Worm (Caenorhabditis elegans) whole organism, L4 larva: Measurements from ENCODE around the gene C47E8.11.
A peak's percentile ranks its signal among the peaks of the same experiment; 100 is the strongest.

Source experiments
- F44E2.7 ChIP-seq: fragments of 200-800 bp; sonication (Bioruptor generic); IDR thresholded peaks from 2 replicates; pipeline ENCODE4 v2.1.2; 2022; ENCODE audit warnings: missing genetic modification characterization, missing compliant biosample characterization
- R02D3.7 ChIP-seq: fragments of 150-350 bp; sonication (generic microtip); optimal IDR thresholded peaks from 3 replicates; lab custom pipeline; 2014; ENCODE audit warnings: missing biosample characterization, missing genetic modification characterization
- T20F7.1 ChIP-seq: fragments of 200-800 bp; sonication (Bioruptor generic); optimal IDR thresholded peaks from 2 replicates; lab custom pipeline; 2018; ENCODE audit warnings: mild to moderate bottlenecking, missing genetic modification characterization, missing compliant biosample characterization
- Y105C5A.15 ChIP-seq: fragments of 200-800 bp; sonication (Bioruptor generic); IDR thresholded peaks from 2 replicates; pipeline ENCODE4 v1.3.6; 2022; ENCODE audit warnings: missing genetic modification characterization, missing compliant biosample characterization
- ZK546.5 ChIP-seq, 2 experiments: sonication (generic microtip); optimal IDR thresholded peaks; 2 replicates each; lab custom pipeline; 2017; ENCODE audit warnings: missing biosample characterization in 2 of 2, missing genetic modification characterization in 2 of 2
- aha-1 ChIP-seq: fragments of 150-350 bp; peaks from one replicate; lab custom pipeline; 2014; ENCODE audit warnings: missing biosample characterization, missing genetic modification characterization
- ama-1 ChIP-seq: fragments of 150-350 bp; optimal IDR thresholded peaks from 2 replicates; lab custom pipeline; 2014; ENCODE audit warnings: inconsistent platforms, mixed read lengths
- arid-1 ChIP-seq: fragments of 200-800 bp; sonication (Bioruptor generic); conservative IDR thresholded peaks from 2 replicates; pipeline ENCODE4 v1.3.6; 2022; ENCODE audit warnings: missing genetic modification reagents, missing genetic modification characterization, missing compliant biosample characterization
- ces-1 ChIP-seq: fragments of 150-350 bp; sonication (generic microtip); optimal IDR thresholded peaks from 4 replicates; lab custom pipeline; 2014; ENCODE audit warnings: missing biosample characterization, missing genetic modification reagents, missing genetic modification characterization
- cey-2 ChIP-seq: sonication (generic microtip); optimal IDR thresholded peaks from 3 replicates; lab custom pipeline; 2017; ENCODE audit warnings: missing genetic modification characterization, mild to moderate bottlenecking, missing compliant biosample characterization, antibody characterized with exemption, borderline replicate concordance; ENCODE audit not compliant: insufficient read depth
- daf-12 ChIP-seq: fragments of 150-350 bp; optimal IDR thresholded peaks from 2 replicates; lab custom pipeline; 2014; ENCODE audit warnings: missing biosample characterization, missing genetic modification reagents, missing genetic modification characterization
- daf-16 ChIP-seq, 3 experiments: sonication (generic microtip); optimal IDR thresholded peaks; 2 replicates each; lab custom pipeline; 2016 to 2017; ENCODE audit warnings: missing genetic modification characterization in 3 of 3, missing genetic modification reagents in 3 of 3, mild to moderate bottlenecking in 2 of 3, missing compliant biosample characterization in 2 of 3, missing biosample characterization in 1 of 3, moderate library complexity in 1 of 3
- daf-19 ChIP-seq: fragments of 200-800 bp; sonication (Bioruptor generic); conservative IDR thresholded peaks from 2 replicates; pipeline ENCODE4 v1.3.6; 2022; ENCODE audit warnings: missing genetic modification characterization, missing compliant biosample characterization
- daf-8 ChIP-seq: fragments of 200-800 bp; sonication (Bioruptor generic); IDR thresholded peaks from 2 replicates; pipeline ENCODE4 v1.3.6; 2022; ENCODE audit warnings: missing genetic modification characterization, missing compliant biosample characterization
- dmd-6 ChIP-seq: fragments of 200-800 bp; sonication (Bioruptor generic); IDR thresholded peaks from 2 replicates; pipeline ENCODE4 v1.3.6; 2022; ENCODE audit warnings: missing genetic modification reagents, missing genetic modification characterization, missing compliant biosample characterization
- dmd-9 ChIP-seq: fragments of 200-800 bp; sonication (Bioruptor generic); IDR thresholded peaks from 2 replicates; pipeline ENCODE4 v1.3.6; 2022; ENCODE audit warnings: missing genetic modification reagents, missing genetic modification characterization, missing compliant biosample characterization
- dpl-1 ChIP-seq: fragments of 150-350 bp; optimal IDR thresholded peaks from 2 replicates; lab custom pipeline; 2014; ENCODE audit warnings: missing biosample characterization, missing genetic modification reagents, missing genetic modification characterization
- duxl-1 ChIP-seq: sonication (generic microtip); optimal IDR thresholded peaks from 2 replicates; lab custom pipeline; 2016; ENCODE audit warnings: mild to moderate bottlenecking, missing genetic modification characterization, moderate library complexity, missing compliant biosample characterization; ENCODE audit not compliant: poor library complexity
- dve-1 ChIP-seq: sonication (generic microtip); optimal IDR thresholded peaks from 2 replicates; lab custom pipeline; 2017; ENCODE audit warnings: antibody characterized with exemption, mild to moderate bottlenecking, missing genetic modification characterization, missing compliant biosample characterization; ENCODE audit not compliant: insufficient read depth
- egl-27 ChIP-seq: sonication (generic microtip); optimal IDR thresholded peaks from 3 replicates; lab custom pipeline; 2017; ENCODE audit warnings: missing biosample characterization, missing genetic modification reagents, missing genetic modification characterization
- hlh-11 ChIP-seq: fragments of 200-800 bp; sonication (Bioruptor generic); optimal IDR thresholded peaks from 2 replicates; lab custom pipeline; 2018; ENCODE audit warnings: mild to moderate bottlenecking, missing genetic modification characterization, missing compliant biosample characterization
- hlh-30 ChIP-seq: sonication (generic microtip); optimal IDR thresholded peaks from 2 replicates; lab custom pipeline; 2017; ENCODE audit warnings: antibody characterized with exemption, mild to moderate bottlenecking, missing genetic modification characterization, missing compliant biosample characterization; ENCODE audit not compliant: insufficient read depth
- lim-7 ChIP-seq: fragments of 200-800 bp; sonication (Bioruptor generic); IDR thresholded peaks from 2 replicates; pipeline ENCODE4 v1.3.6; 2022; ENCODE audit warnings: missing genetic modification characterization, missing compliant biosample characterization
- lin-29 ChIP-seq: fragments of 200-800 bp; sonication (Bioruptor generic); IDR thresholded peaks from 2 replicates; pipeline ENCODE4 v1.3.6; 2022; ENCODE audit warnings: missing genetic modification reagents, missing genetic modification characterization, missing compliant biosample characterization
- lin-38 ChIP-seq: fragments of 200-800 bp; sonication (Bioruptor generic); IDR thresholded peaks from 2 replicates; pipeline ENCODE4 v1.3.6; 2022; ENCODE audit warnings: missing genetic modification reagents, missing genetic modification characterization, missing compliant biosample characterization
- lin-39 ChIP-seq: fragments of 150-350 bp; optimal IDR thresholded peaks from 2 replicates; lab custom pipeline; 2014; ENCODE audit warnings: missing biosample characterization, missing genetic modification reagents, missing genetic modification characterization
- madf-9 ChIP-seq: fragments of 200-800 bp; sonication (Bioruptor generic); conservative IDR thresholded peaks from 2 replicates; pipeline ENCODE4 v1.3.6; 2022; ENCODE audit warnings: missing genetic modification reagents, missing genetic modification characterization, missing compliant biosample characterization
- mdt-29 ChIP-seq: fragments of 200-800 bp; sonication (Bioruptor generic); IDR thresholded peaks from 2 replicates; pipeline ENCODE4 v1.3.6; 2022; ENCODE audit warnings: missing genetic modification reagents, missing genetic modification characterization, missing compliant biosample characterization
- mep-1 ChIP-seq: fragments of 150-350 bp; sonication (generic microtip); optimal IDR thresholded peaks from 3 replicates; lab custom pipeline; 2014; ENCODE audit warnings: missing biosample characterization, missing genetic modification characterization
- mes-2 ChIP-seq: sonication (generic microtip); optimal IDR thresholded peaks from 2 replicates; lab custom pipeline; 2016; ENCODE audit warnings: missing genotype, mild to moderate bottlenecking, missing genetic modification characterization, missing compliant biosample characterization; ENCODE audit not compliant: poor library complexity, severe bottlenecking
- nhr-41 ChIP-seq: fragments of 200-800 bp; sonication (Bioruptor generic); IDR thresholded peaks from 2 replicates; pipeline ENCODE4 v1.3.6; 2022; ENCODE audit warnings: missing genetic modification reagents, missing genetic modification characterization, missing compliant biosample characterization
- nhr-6 ChIP-seq: fragments of 150-350 bp; optimal IDR thresholded peaks from 2 replicates; lab custom pipeline; 2014; ENCODE audit warnings: missing biosample characterization, missing genetic modification characterization
- nhr-77 ChIP-seq: fragments of 150-350 bp; optimal IDR thresholded peaks from 2 replicates; lab custom pipeline; 2014; ENCODE audit warnings: missing biosample characterization, missing genetic modification characterization
- rbr-2 ChIP-seq: sonication (generic microtip); optimal IDR thresholded peaks from 2 replicates; lab custom pipeline; 2016; ENCODE audit warnings: missing genotype, missing genetic modification characterization, missing compliant biosample characterization
- saeg-2 ChIP-seq: fragments of 200-800 bp; sonication (Bioruptor generic); IDR thresholded peaks from 2 replicates; pipeline ENCODE4 v1.3.6; 2022; ENCODE audit warnings: missing genetic modification reagents, missing genetic modification characterization, missing compliant biosample characterization
- skn-1 ChIP-seq: fragments of 150-350 bp; optimal IDR thresholded peaks from 2 replicates; lab custom pipeline; 2014; ENCODE audit warnings: missing biosample characterization, missing genetic modification characterization
- snpc-1.2 ChIP-seq: fragments of 200-800 bp; sonication (Bioruptor generic); IDR thresholded peaks from 2 replicates; pipeline ENCODE4 v1.3.6; 2022; ENCODE audit warnings: missing genetic modification reagents, missing genetic modification characterization, missing compliant biosample characterization
- snpc-4 ChIP-seq: fragments of 150-350 bp; optimal IDR thresholded peaks from 2 replicates; lab custom pipeline; 2014; ENCODE audit warnings: missing biosample characterization, missing genetic modification characterization
- spr-1 ChIP-seq: sonication (generic microtip); optimal IDR thresholded peaks from 2 replicates; lab custom pipeline; 2016; ENCODE audit warnings: mild to moderate bottlenecking, missing genetic modification characterization, missing compliant biosample characterization
- unc-130 ChIP-seq: sonication (generic microtip); optimal IDR thresholded peaks from 2 replicates; lab custom pipeline; 2016; ENCODE audit warnings: missing genetic modification reagents, missing genetic modification characterization, missing compliant biosample characterization
- unc-62 ChIP-seq, 3 experiments: fragments of 150-350 bp in 1 of 3; sonication (generic microtip); optimal IDR thresholded peaks in 2 of 3; peaks in 1 of 3; 1 replicate in 1 of 3; 2 replicates in 2 of 3; lab custom pipeline; 2014 to 2017; ENCODE audit warnings: missing biosample characterization in 3 of 3, missing genetic modification characterization in 3 of 3, missing genetic modification reagents in 3 of 3, missing genotype in 1 of 3

Gene C47E8.11

ce11 chrV:14640769-14641168, 47.6 kb upstream of the C47E8.11 start, which contains the start of gene C54G10.1 (continued):
- no peak for TF ChIP-seq mdt-29 (GFP tag; lab: Robert Waterston, UW)
- TF ChIP-seq daf-12 (tag; lab: Kevin White, UChicago), result no peak
- no peak for TF ChIP-seq lim-7 (GFP tag; lab: Robert Waterston, UW)
- no peak for TF ChIP-seq ama-1
- no peak for TF ChIP-seq spr-1
- peak; percentile 47 for TF ChIP-seq dve-1 (tag; lab: Kevin White, UChicago)
- TF ChIP-seq, all 104 proteins: peak for 11

- TF ChIP-seq rbr-2 (no peak), lin-38 (0 out of 2 replicates have a peak, but pooled peaks have one; percentile 16), dmd-6 (GFP tag; lab: Robert Waterston, UW) (no peak), unc-62 (GFP tag; optimal IDR thresholded peaks at IDR 0.05 in 1 of 2; lab: Kevin White, UChicago) (peak in 1 of 2 experiments; percentile 87), unc-62 (tag; optimal IDR thresholded peaks at IDR 0.05; lab: Kevin White, UChicago) (no peak), lin-29 (GFP tag; lab: Robert Waterston, UW) (no peak), madf-9 (no peak), skn-1 (tag; lab: Kevin White, UChicago) (no peak), F44E2.7 (GFP tag; lab: Robert Waterston, UW) (no peak), ZK546.5 (tag; optimal IDR thresholded peaks at IDR 0.05; lab: Kevin White, UChicago) (no peak)
Observed at ce11 chrV:14642016-14642415, 46.4 kb upstream of the C47E8.11 start.

- TF ChIP-seq nhr-77 (tag; lab: Kevin White, UChicago), result no peak
- TF ChIP-seq Y105C5A.15 (GFP tag; lab: Robert Waterston, UW), result no peak
- TF ChIP-seq snpc-1.2 (GFP tag; lab: Robert Waterston, UW), result no peak
- TF ChIP-seq saeg-2, result no peak
- no peak for TF ChIP-seq arid-1 (GFP tag; lab: Robert Waterston, UW)
- no peak for TF ChIP-seq T20F7.1 (GFP tag; lab: Kevin White, UChicago)
- TF ChIP-seq daf-8 (GFP tag; lab: Robert Waterston, UW), result no peak
- TF ChIP-seq cey-2 (tag; lab: Kevin White, UChicago), result no peak
- TF ChIP-seq ces-1 (GFP tag; lab: Kevin White, UChicago), result no peak
- TF ChIP-seq R02D3.7 (tag; lab: Kevin White, UChicago), result no peak
- no peak for TF ChIP-seq daf-19 (GFP tag; lab: Robert Waterston, UW)
- peak; percentile 41 for TF ChIP-seq hlh-11 (tag; lab: Kevin White, UChicago)
- TF ChIP-seq egl-27 (tag; lab: Kevin White, UChicago), result no peak
- TF ChIP-seq lin-39 (tag; lab: Kevin White, UChicago), result no peak
- no peak for TF ChIP-seq snpc-4
- TF ChIP-seq lin-38, result peak; percentile 89
- peak; percentile 54 for TF ChIP-seq nhr-6 (tag; lab: Kevin White, UChicago)
- TF ChIP-seq dmd-9 (GFP tag; lab: Robert Waterston, UW), result no peak
- TF ChIP-seq aha-1 (tag; lab: Kevin White, UChicago), result no peak
- peak; percentile 10 for TF ChIP-seq mep-1 (tag; lab: Kevin White, UChicago)
- peak; percentile 61 for TF ChIP-seq mes-2
- peak; percentile 11 for TF ChIP-seq hlh-30 (tag; lab: Kevin White, UChicago)
- no peak for TF ChIP-seq duxl-1 (tag; lab: Kevin White, UChicago)
- TF ChIP-seq dpl-1 (GFP tag; lab: Kevin White, UChicago), result peak; percentile 84
- no peak for TF ChIP-seq daf-16 (GFP tag; optimal IDR thresholded peaks at IDR 0.05; lab: Kevin White, UChicago)
- TF ChIP-seq daf-16 (tag; optimal IDR thresholded peaks at IDR 0.05; lab: Kevin White, UChicago), result peak; percentile 6
- peak; percentile 48 for TF ChIP-seq unc-130 (GFP tag; lab: Kevin White, UChicago)
- TF ChIP-seq nhr-41 (GFP tag; lab: Robert Waterston, UW), result no peak
- TF ChIP-seq ama-1, result no peak
- TF ChIP-seq unc-62 (GFP tag; optimal IDR thresholded peaks at IDR 0.05 in 1 of 2; lab: Kevin White, UChicago), result no peak
- no peak for TF ChIP-seq unc-62 (tag; optimal IDR thresholded peaks at IDR 0.05; lab: Kevin White, UChicago)
Observed at ce11 chrV:14645817-14646789, 42.3 kb upstream of the C47E8.11 start, which contains the start of the genes rfc-1 and pmp-3. TSS of gene rfc-1 (minus strand) at chrV:14645979. TSS of gene pmp-3 (plus strand) at chrV:14646739.
